Worm (Caenorhabditis elegans) whole organism, mixed stage, embryonic: Measurements from ENCODE around the gene nex-1.

Experiments used
- blmp-1 ChIP-seq: fragments of 150-350 bp; optimal IDR thresholded peaks from 2 replicates; lab custom pipeline; 2014; ENCODE audit warnings: missing biosample characterization, missing genetic modification characterization
- ces-1 ChIP-seq: fragments of 150-350 bp; optimal IDR thresholded peaks from 2 replicates; lab custom pipeline; 2014; ENCODE audit warnings: missing biosample characterization, missing genetic modification reagents, missing genetic modification characterization
- drap-1 ChIP-seq: fragments of 200-800 bp; sonication (Bioruptor generic); optimal IDR thresholded peaks from 3 replicates; lab custom pipeline; 2018; ENCODE audit warnings: mild to moderate bottlenecking, missing genetic modification characterization, missing compliant biosample characterization
- ham-2 ChIP-seq: fragments of 200-800 bp; sonication (Bioruptor generic); optimal IDR thresholded peaks from 2 replicates; lab custom pipeline; 2018; ENCODE audit warnings: mild to moderate bottlenecking, missing genetic modification characterization, missing compliant biosample characterization
- hlh-1 ChIP-seq: fragments of 150-350 bp; optimal IDR thresholded peaks from 2 replicates; lab custom pipeline; 2014; ENCODE audit warnings: missing biosample characterization, missing genetic modification reagents, missing genetic modification characterization
- mab-5 ChIP-seq: fragments of 150-350 bp; optimal IDR thresholded peaks from 2 replicates; lab custom pipeline; 2014; ENCODE audit warnings: missing biosample characterization, missing genetic modification characterization
- mep-1 ChIP-seq: fragments of 150-350 bp; optimal IDR thresholded peaks from 2 replicates; lab custom pipeline; 2017; ENCODE audit warnings: missing biosample characterization, missing genetic modification reagents, missing genetic modification characterization, inconsistent platforms
- mls-2 ChIP-seq: sonication (generic microtip); optimal IDR thresholded peaks from 2 replicates; lab custom pipeline; 2016; ENCODE audit warnings: mild to moderate bottlenecking, missing genetic modification characterization, moderate library complexity, missing compliant biosample characterization
- nhr-12 ChIP-seq: fragments of 150-350 bp; optimal IDR thresholded peaks from 2 replicates; lab custom pipeline; 2014; ENCODE audit warnings: missing biosample characterization, missing genetic modification characterization
- nhr-237 ChIP-seq: fragments of 150-350 bp; optimal IDR thresholded peaks from 2 replicates; lab custom pipeline; 2014; ENCODE audit warnings: missing biosample characterization, missing genetic modification characterization
- sem-2 ChIP-seq: fragments of 200-800 bp; sonication (Bioruptor generic); optimal IDR thresholded peaks from 2 replicates; lab custom pipeline; 2018; ENCODE audit warnings: mild to moderate bottlenecking, missing genetic modification characterization, missing compliant biosample characterization
- tbx-8 ChIP-seq: fragments of 200-800 bp; sonication (Bioruptor generic); optimal IDR thresholded peaks from 2 replicates; lab custom pipeline; 2018; ENCODE audit warnings: mild to moderate bottlenecking, missing genetic modification characterization, moderate library complexity, missing compliant biosample characterization
- unc-120 ChIP-seq: sonication (generic microtip); optimal IDR thresholded peaks from 2 replicates; lab custom pipeline; 2017; ENCODE audit warnings: missing genetic modification characterization, missing compliant biosample characterization; ENCODE audit not compliant: poor library complexity, severe bottlenecking

nex-1 gene

ce11 chrIII:5274715-5275355 is 49.4 kb downstream of the nex-1 start, which contains the start of the genes daf-41 and toc-1:
Gene daf-41, minus strand, starts transcription at chrIII:5274765.
Gene toc-1, plus strand, starts transcription at chrIII:5275251.
- TF ChIP-seq blmp-1 (no peak), tbx-8 (GFP tag; lab: Kevin White, UChicago) (no peak), nhr-237 (peak; percentile 24), ham-2 (GFP tag; lab: Kevin White, UChicago) (no peak), sem-2 (GFP tag; lab: Kevin White, UChicago) (no peak), mab-5 (no peak), ces-1 (GFP tag; lab: Kevin White, UChicago) (peak; percentile 72), mls-2 (tag; lab: Kevin White, UChicago) (peak; percentile 55), drap-1 (GFP tag; lab: Kevin White, UChicago) (no peak), hlh-1 (tag; lab: Kevin White, UChicago) (no peak), unc-120 (tag; lab: Kevin White, UChicago) (peak; percentile 56), mep-1 (tag; lab: Kevin White, UChicago) (peak; percentile 64), nhr-12 (tag; lab: Kevin White, UChicago) (no peak)
